Worm (Caenorhabditis elegans) whole organism, L4 larva: ENCODE measurements around the gene srh-251.

Source experiments
- ZK546.5 ChIP-seq, 2 experiments: sonication (generic microtip); optimal IDR thresholded peaks; 2 replicates each; lab custom pipeline; 2017; ENCODE audit warnings: missing biosample characterization in 2 of 2, missing genetic modification characterization in 2 of 2
- aha-1 ChIP-seq: fragments of 150-350 bp; peaks from one replicate; lab custom pipeline; 2014; ENCODE audit warnings: missing biosample characterization, missing genetic modification characterization
- ama-1 ChIP-seq: fragments of 150-350 bp; optimal IDR thresholded peaks from 2 replicates; lab custom pipeline; 2014; ENCODE audit warnings: inconsistent platforms, mixed read lengths
- dmd-9 ChIP-seq: fragments of 200-800 bp; sonication (Bioruptor generic); IDR thresholded peaks from 2 replicates; pipeline ENCODE4 v1.3.6; 2022; ENCODE audit warnings: missing genetic modification reagents, missing genetic modification characterization, missing compliant biosample characterization
- lin-39 ChIP-seq: fragments of 150-350 bp; optimal IDR thresholded peaks from 2 replicates; lab custom pipeline; 2014; ENCODE audit warnings: missing biosample characterization, missing genetic modification reagents, missing genetic modification characterization
- nhr-11 ChIP-seq: fragments of 150-350 bp; optimal IDR thresholded peaks from 2 replicates; lab custom pipeline; 2014; ENCODE audit warnings: missing biosample characterization, missing genetic modification characterization
- nhr-48 ChIP-seq: sonication (generic microtip); optimal IDR thresholded peaks from 2 replicates; lab custom pipeline; 2016; ENCODE audit warnings: mild to moderate bottlenecking, missing genetic modification characterization, missing compliant biosample characterization
- pqm-1 ChIP-seq: sonication (generic microtip); optimal IDR thresholded peaks from 2 replicates; lab custom pipeline; 2017; ENCODE audit warnings: missing biosample characterization, missing genetic modification characterization
- snpc-4 ChIP-seq: fragments of 150-350 bp; optimal IDR thresholded peaks from 2 replicates; lab custom pipeline; 2014; ENCODE audit warnings: missing biosample characterization, missing genetic modification characterization
- unc-130 ChIP-seq: sonication (generic microtip); optimal IDR thresholded peaks from 2 replicates; lab custom pipeline; 2016; ENCODE audit warnings: missing genetic modification reagents, missing genetic modification characterization, missing compliant biosample characterization
- unc-39 ChIP-seq: sonication (generic microtip); optimal IDR thresholded peaks from 2 replicates; lab custom pipeline; 2017; ENCODE audit warnings: missing biosample characterization, missing genetic modification characterization
- zag-1 ChIP-seq: fragments of 150-350 bp; optimal IDR thresholded peaks from 2 replicates; lab custom pipeline; 2014; ENCODE audit warnings: missing biosample characterization, missing genetic modification characterization
- zfp-2 ChIP-seq: sonication (generic microtip); optimal IDR thresholded peaks from 2 replicates; lab custom pipeline; 2016; ENCODE audit warnings: mild to moderate bottlenecking, missing genetic modification characterization, missing compliant biosample characterization

DNA sequence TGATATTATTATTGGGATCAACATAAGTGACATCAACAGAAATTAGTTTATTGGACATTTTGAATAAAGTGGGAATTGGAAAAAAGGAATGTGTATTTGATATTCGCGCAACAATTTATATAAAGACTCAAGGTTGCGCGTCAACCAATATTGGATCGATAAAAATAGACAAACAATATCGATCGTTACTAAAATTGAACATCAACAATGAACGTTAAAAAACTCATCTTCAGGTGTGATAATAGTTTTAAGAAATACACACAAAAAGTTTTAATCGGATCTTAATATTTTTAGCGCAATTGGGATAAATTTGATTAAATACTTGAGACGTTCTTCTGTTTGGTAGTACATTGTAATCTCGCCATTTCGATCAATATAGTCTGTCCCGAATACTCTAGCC lies 43.9 kb upstream of the srh-251 start, which contains the start of gene fbxa-104:
- TF ChIP-seq nhr-11 (tag; lab: Kevin White, UChicago): no peak
- TF ChIP-seq ZK546.5 (tag; optimal IDR thresholded peaks at IDR 0.05; lab: Kevin White, UChicago): no peak
- TF ChIP-seq zag-1: no peak
- TF ChIP-seq nhr-48: no peak
- TF ChIP-seq aha-1 (tag; lab: Kevin White, UChicago): no peak
- no peak for TF ChIP-seq unc-130
- no peak for TF ChIP-seq zfp-2 (tag; lab: Kevin White, UChicago)
- TF ChIP-seq pqm-1 (tag; lab: Kevin White, UChicago): no peak
- no peak for TF ChIP-seq dmd-9 (GFP tag; lab: Robert Waterston, UW)
- no peak for TF ChIP-seq ama-1
- TF ChIP-seq unc-39 (tag; lab: Kevin White, UChicago): no peak
- no peak for TF ChIP-seq lin-39
- TF ChIP-seq snpc-4 (tag; lab: Kevin White, UChicago): no peak
